Fruit fly (Drosophila melanogaster): Measurements from ENCODE around the gene pelo.

Gene pelo

dm6 chr2L:9705872-9706317 is 5.3 kb downstream of the pelo start, which contains the start of gene CG31710 (continued):
- TF ChIP-seq chinmo (GFP tag; IDR thresholded peaks at IDR 0.05; ENCODE audit: partially characterized antibody) (peak; percentile 77; the same call in 1 of the 4 replicates), CG13287 (GFP tag; IDR thresholded peaks at IDR 0.05; ENCODE audit: partially characterized antibody) (peak; percentile 39; the same call in 1 of the 2 replicates), Vsx1 (GFP tag; optimal IDR thresholded peaks at IDR 0.05) (no peak), caup (GFP tag; optimal IDR thresholded peaks at IDR 0.05; ENCODE audit: severe bottlenecking) (no peak), Kr (GFP tag; optimal IDR thresholded peaks at IDR 0.05) (no peak), sqz (GFP tag; optimal IDR thresholded peaks at IDR 0.05) (peak; percentile 76), CG32532 (GFP tag; IDR thresholded peaks at IDR 0.05) (peak; percentile 30; the same call in 1 of the 2 replicates), sna (GFP tag; IDR thresholded peaks at IDR 0.05; ENCODE audit: partially characterized antibody) (no peak), CkIIα-i1 (GFP tag; IDR thresholded peaks at IDR 0.05) (no peak), cato (GFP tag; optimal IDR thresholded peaks at IDR 0.05; ENCODE audit: borderline replicate concordance) (no peak), CG14710 (tag; optimal IDR thresholded peaks at IDR 0.05) (no peak), HmgZ (tag; optimal IDR thresholded peaks at IDR 0.05) (peak; percentile 46), CG16779 (GFP tag; IDR thresholded peaks at IDR 0.05) (no peak), CG18619 (GFP tag; optimal IDR thresholded peaks at IDR 0.05) (no peak), CG5245 (GFP tag; optimal IDR thresholded peaks at IDR 0.05) (no peak), lov (optimal IDR thresholded peaks at IDR 0.05) (no peak), lov (GFP tag; IDR thresholded peaks at IDR 0.05) (no peak), CG10209 (GFP tag; optimal IDR thresholded peaks at IDR 0.05) (no peak), insv (GFP tag; optimal IDR thresholded peaks at IDR 0.05) (no peak), pho (GFP tag; optimal IDR thresholded peaks at IDR 0.05) (no peak), pros (GFP tag; optimal IDR thresholded peaks at IDR 0.05) (peak; percentile 19), CG33213 (GFP tag; optimal IDR thresholded peaks at IDR 0.05) (no peak), CTCF (GFP tag; optimal IDR thresholded peaks at IDR 0.05) (no peak), Dek (tag; optimal IDR thresholded peaks at IDR 0.05) (no peak), btn (GFP tag; optimal IDR thresholded peaks at IDR 0.05) (no peak), CG17385 (GFP tag; optimal IDR thresholded peaks at IDR 0.05) (peak; percentile 22), Rfx (GFP tag; IDR thresholded peaks at IDR 0.05) (no peak), Hsf (GFP tag; optimal IDR thresholded peaks at IDR 0.05) (no peak), CG17912 (GFP tag; optimal IDR thresholded peaks at IDR 0.05) (no peak), NC2β (GFP tag; optimal IDR thresholded peaks at IDR 0.05) (peak; percentile 20), CG17612 (GFP tag; IDR thresholded peaks at IDR 0.05) (no peak), D19B (GFP tag; optimal IDR thresholded peaks at IDR 0.05) (no peak), ATbp (GFP tag; optimal IDR thresholded peaks at IDR 0.05) (no peak), Fer1 (GFP tag; optimal IDR thresholded peaks at IDR 0.05) (peak; percentile 17), zfh2 (GFP tag; optimal IDR thresholded peaks at IDR 0.05) (no peak), CG6175 (GFP tag; IDR thresholded peaks at IDR 0.05) (no peak), CG14441 (GFP tag; IDR thresholded peaks at IDR 0.05) (no peak), Ssrp (tag; optimal IDR thresholded peaks at IDR 0.05) (no peak), stc (GFP tag; IDR thresholded peaks at IDR 0.05) (peak; percentile 24; the same call in 1 of the 2 replicates), dmrt99B (tag; optimal IDR thresholded peaks at IDR 0.05) (no peak), MTF-1 (GFP tag; optimal IDR thresholded peaks at IDR 0.05; ENCODE audit: borderline replicate concordance) (no peak), lmd (GFP tag; IDR thresholded peaks at IDR 0.05) (no peak), Optix (GFP tag; IDR thresholded peaks at IDR 0.05) (no peak), CG11093 (GFP tag; IDR thresholded peaks at IDR 0.05) (no peak), knrl (GFP tag; IDR thresholded peaks at IDR 0.05; ENCODE audit: partially characterized antibody) (no peak), NFAT (GFP tag; IDR thresholded peaks at IDR 0.05) (no peak), MESR4 (GFP tag; optimal IDR thresholded peaks at IDR 0.05) (peak; percentile 11), CG3163 (GFP tag; optimal IDR thresholded peaks at IDR 0.05) (no peak), CG2120 (GFP tag; optimal IDR thresholded peaks at IDR 0.05) (no peak), hth (optimal IDR thresholded peaks at IDR 0.05) (no peak), CG8290 (GFP tag; optimal IDR thresholded peaks at IDR 0.05) (no peak), CG8290 (tag; optimal IDR thresholded peaks at IDR 0.05) (peak in 1 of 2 experiments; percentile 45)
